Worm (Caenorhabditis elegans) whole organism, midembryonic: Measurements from ENCODE around the gene W02A2.5.
A peak's percentile ranks its signal among the peaks of the same experiment; 100 is the strongest.

Source experiments
- T22C8.4 ChIP-seq: fragments of 200-800 bp; sonication (Bioruptor generic); IDR thresholded peaks from 2 replicates; pipeline ENCODE4 v1.3.6; 2022; ENCODE audit warnings: missing genetic modification characterization, missing compliant biosample characterization
- cog-1 ChIP-seq: sonication (generic microtip); optimal IDR thresholded peaks from 2 replicates; lab custom pipeline; 2016; ENCODE audit warnings: missing genetic modification characterization, missing compliant biosample characterization
- flt-1 ChIP-seq: fragments of 200-800 bp; sonication (Bioruptor generic); IDR thresholded peaks from 2 replicates; pipeline ENCODE4 v1.3.6; 2022; ENCODE audit warnings: missing genetic modification characterization, missing compliant biosample characterization
- klf-2 ChIP-seq: fragments of 200-800 bp; sonication (Bioruptor generic); conservative IDR thresholded peaks from 2 replicates; pipeline ENCODE4 v1.3.6; 2022; ENCODE audit warnings: missing genetic modification reagents, missing genetic modification characterization, missing compliant biosample characterization
- med-1 ChIP-seq: sonication (generic microtip); optimal IDR thresholded peaks from 2 replicates; lab custom pipeline; 2017; ENCODE audit warnings: missing genetic modification characterization, mild to moderate bottlenecking, missing compliant biosample characterization, antibody characterized with exemption, missing genetic modification reagents; ENCODE audit not compliant: insufficient read depth
- ref-1 ChIP-seq: fragments of 200-800 bp; sonication (Bioruptor generic); conservative IDR thresholded peaks from 2 replicates; pipeline ENCODE4 v1.3.6; 2022; ENCODE audit warnings: missing genetic modification reagents, missing genetic modification characterization, missing compliant biosample characterization
- tab-1 ChIP-seq: fragments of 200-800 bp; sonication (Bioruptor generic); IDR thresholded peaks from 2 replicates; pipeline ENCODE4 v1.3.6; 2022; ENCODE audit warnings: missing genetic modification characterization, missing compliant biosample characterization
- ztf-23 ChIP-seq: fragments of 200-800 bp; sonication (Bioruptor generic); IDR thresholded peaks from 2 replicates; pipeline ENCODE4 v1.3.6; 2022; ENCODE audit warnings: missing genetic modification reagents, missing genetic modification characterization, missing compliant biosample characterization
- ztf-29 ChIP-seq: fragments of 200-800 bp; sonication (Bioruptor generic); IDR thresholded peaks from 2 replicates; pipeline ENCODE4 v1.3.6; 2022; ENCODE audit warnings: missing genetic modification reagents, missing genetic modification characterization, missing compliant biosample characterization

Gene W02A2.5

ce11 chrIV:13364869-13365268 is 22.2 kb downstream of the W02A2.5 start, which contains the start of gene srsx-25:
Gene srsx-25, plus strand, starts transcription at chrIV:13365169.
- TF ChIP-seq T22C8.4 (GFP tag; lab: Robert Waterston, UW) = no peak
- TF ChIP-seq ref-1 (GFP tag; lab: Robert Waterston, UW) = no peak
- TF ChIP-seq flt-1 = no peak
- no peak for TF ChIP-seq tab-1 (GFP tag; lab: Robert Waterston, UW)
- no peak for TF ChIP-seq cog-1 (tag; lab: Kevin White, UChicago)
- no peak for TF ChIP-seq ztf-23
- TF ChIP-seq klf-2 (GFP tag; lab: Robert Waterston, UW) = no peak
- no peak for TF ChIP-seq med-1
- TF ChIP-seq ztf-29 = no peak

- TF ChIP-seq tab-1 (GFP tag; lab: Robert Waterston, UW) (no peak), cog-1 (tag; lab: Kevin White, UChicago) (no peak), ztf-23 (no peak), ztf-29 (no peak), flt-1 (no peak), ref-1 (GFP tag; lab: Robert Waterston, UW) (no peak), klf-2 (GFP tag; lab: Robert Waterston, UW) (no peak)
Observed at ce11 chrIV:13369120-13369842, 26.6 kb downstream of the W02A2.5 start, which contains the start of gene agt-1. Gene agt-1, minus strand, starts transcription at chrIV:13369412.

- TF ChIP-seq ref-1 (GFP tag; lab: Robert Waterston, UW) (no peak), ztf-23 (no peak), ztf-29 (no peak), med-1 (no peak), flt-1 (no peak), klf-2 (GFP tag; lab: Robert Waterston, UW) (no peak), T22C8.4 (GFP tag; lab: Robert Waterston, UW) (no peak), tab-1 (GFP tag; lab: Robert Waterston, UW) (no peak), cog-1 (tag; lab: Kevin White, UChicago) (no peak)
Observed at ce11 chrIV:13370235-13370739, 27.6 kb downstream of the W02A2.5 start, which contains the start of the genes rla-2, popl-7 and Y62E10A.24. Gene rla-2, minus strand, starts transcription at chrIV:13370285. Gene popl-7, plus strand, starts transcription at chrIV:13370689. Gene Y62E10A.24, plus strand, starts transcription at chrIV:13370710.

ce11 chrIV:13371699-13372098 is 29.0 kb downstream of the W02A2.5 start, which contains the start of gene Y62E10A.6:
Gene Y62E10A.6, plus strand, starts transcription at chrIV:13371999.
- TF ChIP-seq cog-1 (tag; lab: Kevin White, UChicago) (no peak), ref-1 (GFP tag; lab: Robert Waterston, UW) (no peak), med-1 (no peak), ztf-23 (no peak), T22C8.4 (GFP tag; lab: Robert Waterston, UW) (no peak), tab-1 (GFP tag; lab: Robert Waterston, UW) (no peak), ztf-29 (no peak), flt-1 (no peak), klf-2 (GFP tag; lab: Robert Waterston, UW) (no peak)

ce11 chrIV:13374918-13375317 is 32.3 kb downstream of the W02A2.5 start:
- TF ChIP-seq flt-1 = no peak
- TF ChIP-seq T22C8.4 (GFP tag; lab: Robert Waterston, UW) = peak; percentile 55

DNA sequence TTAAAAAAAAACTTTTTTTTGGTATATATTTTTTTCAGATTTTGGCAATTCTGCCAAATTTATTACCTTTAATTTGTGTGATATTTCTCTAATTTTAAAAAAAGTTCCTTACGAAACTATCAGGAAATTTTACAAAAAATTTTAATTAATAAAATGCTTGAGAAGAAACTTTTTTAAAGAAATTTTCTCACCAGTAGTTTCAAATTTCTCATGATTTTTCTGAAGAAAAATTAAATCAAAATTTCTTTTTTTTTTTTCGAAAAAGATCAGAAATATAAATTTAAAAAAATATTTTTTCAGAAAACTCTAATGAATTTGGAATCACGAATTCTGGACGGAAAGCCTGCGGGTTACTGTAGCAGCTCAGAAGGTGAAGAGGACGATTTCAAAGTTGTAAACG is 35.1 kb downstream of the W02A2.5 start, which contains the start of gene mau-8:
mau-8 (plus strand) TSS at position 301 of the 400 bp plus-strand sequence.
- TF ChIP-seq klf-2 (GFP tag; lab: Robert Waterston, UW) (no peak), T22C8.4 (GFP tag; lab: Robert Waterston, UW) (no peak), flt-1 (no peak), tab-1 (GFP tag; lab: Robert Waterston, UW) (no peak)

- no peak for TF ChIP-seq klf-2 (GFP tag; lab: Robert Waterston, UW)
- no peak for TF ChIP-seq ztf-29
- TF ChIP-seq ref-1 (GFP tag; lab: Robert Waterston, UW) = no peak
- no peak for TF ChIP-seq cog-1 (tag; lab: Kevin White, UChicago)
- TF ChIP-seq flt-1 = no peak
- TF ChIP-seq tab-1 (GFP tag; lab: Robert Waterston, UW) = no peak
- TF ChIP-seq T22C8.4 (GFP tag; lab: Robert Waterston, UW) = no peak
- TF ChIP-seq med-1 = no peak
- TF ChIP-seq ztf-23 = no peak
Observed at ce11 chrIV:13380506-13380905, 37.9 kb downstream of the W02A2.5 start.

DNA sequence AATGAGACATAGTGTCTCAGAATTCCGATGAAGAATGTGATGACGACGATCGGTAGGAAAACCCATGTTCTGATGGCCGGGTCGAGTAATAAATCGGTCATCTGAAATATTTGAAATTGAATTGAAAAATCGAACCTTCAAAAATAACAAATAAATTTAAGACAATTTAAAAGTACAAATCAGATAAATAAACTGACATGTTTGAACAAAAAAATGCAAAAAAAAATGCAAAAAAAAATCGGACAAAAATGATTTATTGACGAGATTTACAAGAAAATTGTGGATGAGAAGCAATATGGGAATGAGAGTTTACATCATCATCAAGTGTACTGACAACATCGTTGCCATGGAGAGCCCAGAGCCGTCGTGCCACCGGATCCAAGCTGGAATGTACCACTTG is 39.2 kb downstream of the W02A2.5 start, which contains the start of gene emc-3:
emc-3 (minus strand) TSS at position 101 of the 400 bp plus-strand sequence.
- TF ChIP-seq med-1 (no peak), ref-1 (GFP tag; lab: Robert Waterston, UW) (no peak), ztf-23 (no peak), cog-1 (tag; lab: Kevin White, UChicago) (no peak), flt-1 (no peak), T22C8.4 (GFP tag; lab: Robert Waterston, UW) (no peak), klf-2 (GFP tag; lab: Robert Waterston, UW) (no peak), tab-1 (GFP tag; lab: Robert Waterston, UW) (no peak), ztf-29 (no peak)

ce11 chrIV:13383763-13384436 is 41.2 kb downstream of the W02A2.5 start, which contains the start of gene rab-19:
Gene rab-19, minus strand, starts transcription at chrIV:13384386.
- no peak for TF ChIP-seq flt-1
- TF ChIP-seq klf-2 (GFP tag; lab: Robert Waterston, UW) = no peak
- TF ChIP-seq tab-1 (GFP tag; lab: Robert Waterston, UW) = no peak
- no peak for TF ChIP-seq cog-1 (tag; lab: Kevin White, UChicago)
- no peak for TF ChIP-seq ztf-23
- no peak for TF ChIP-seq ref-1 (GFP tag; lab: Robert Waterston, UW)
- TF ChIP-seq ztf-29 = no peak
- TF ChIP-seq T22C8.4 (GFP tag; lab: Robert Waterston, UW) = no peak
- TF ChIP-seq med-1 = no peak
